Fruit fly (Drosophila melanogaster): ENCODE results near the gene IntS2.
A peak's percentile ranks its signal among the peaks of the same experiment; 100 is the strongest.

Gene IntS2

DNA sequence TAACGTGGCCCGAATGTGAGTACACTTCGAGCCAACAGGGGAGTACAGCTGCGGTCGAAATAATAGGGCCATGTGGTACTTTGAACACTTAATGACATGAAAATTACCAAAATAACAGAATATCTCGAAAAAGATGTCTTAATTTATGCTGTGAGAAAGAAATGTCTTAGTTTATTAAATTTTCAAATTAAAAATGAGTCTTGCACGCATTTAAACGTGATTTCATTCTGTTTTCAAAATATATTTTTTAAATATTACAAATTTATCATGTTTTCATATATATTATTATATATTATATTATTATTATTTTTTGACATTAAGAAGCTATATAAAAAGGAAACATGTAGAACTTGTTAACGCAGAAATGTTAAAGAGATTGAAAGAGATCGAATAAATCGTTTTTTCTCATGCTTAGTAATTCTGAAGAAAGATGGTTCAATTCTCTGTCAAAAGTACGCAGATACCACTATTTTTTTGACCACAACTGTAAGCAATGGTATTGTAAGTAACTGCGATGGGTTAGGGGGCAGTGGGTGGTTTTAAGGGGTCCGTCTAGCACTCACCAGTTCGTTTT, 38.3 kb upstream of the IntS2 start:
- TF ChIP-seq svp (GFP tag) (peak; percentile 32), CG11762 (GFP tag; optimal IDR thresholded peaks at IDR 0.05; ENCODE audit: insufficient read depth) (peak; percentile 6), salr (GFP tag; optimal IDR thresholded peaks at IDR 0.05) (peak in 1 of 2 experiments; percentile 1), OdsH (GFP tag; optimal IDR thresholded peaks at IDR 0.05) (peak; percentile 41), Ets21C (GFP tag; optimal IDR thresholded peaks at IDR 0.05) (no peak), Sox14 (GFP tag; optimal IDR thresholded peaks at IDR 0.05) (no peak), Sox102F (GFP tag; optimal IDR thresholded peaks at IDR 0.05) (no peak), CG6276 (GFP tag; optimal IDR thresholded peaks at IDR 0.05) (peak; percentile 85), Ets96B (tag; optimal IDR thresholded peaks at IDR 0.05) (peak; percentile 6), CG9139 (GFP tag; optimal IDR thresholded peaks at IDR 0.05) (no peak), Hr4 (GFP tag; optimal IDR thresholded peaks at IDR 0.05) (peak; percentile 53), dac (GFP tag; optimal IDR thresholded peaks at IDR 0.05) (peak; percentile 27), Gug (GFP tag; IDR thresholded peaks at IDR 0.05) (0 out of 2 replicates have a peak, but pooled peaks have one; percentile 15), net (GFP tag; optimal IDR thresholded peaks at IDR 0.05) (peak; percentile 6), cyc (GFP tag; optimal IDR thresholded peaks at IDR 0.05) (no peak), CG6163 (GFP tag; IDR thresholded peaks at IDR 0.05) (peak; percentile 19; the same call in 1 of the 3 replicates), dsx (GFP tag; optimal IDR thresholded peaks at IDR 0.05; ENCODE audit: poor library complexity, severe bottlenecking) (no peak), fd59A (GFP tag; optimal IDR thresholded peaks at IDR 0.05) (no peak), CG32006 (GFP tag; optimal IDR thresholded peaks at IDR 0.05) (peak; percentile 86), CG11294 (GFP tag; IDR thresholded peaks at IDR 0.05) (peak; percentile 23; the same call in 1 of the 2 replicates), lz (GFP tag; optimal IDR thresholded peaks at IDR 0.05) (peak; percentile 20), CG15336 (GFP tag; IDR thresholded peaks at IDR 0.05) (peak; percentile 58), pdm3 (GFP tag; optimal IDR thresholded peaks at IDR 0.05) (peak; percentile 29), Eip78C (GFP tag) (peak; percentile 28), fd85E (GFP tag; optimal IDR thresholded peaks at IDR 0.05) (no peak), CG8119 (GFP tag; IDR thresholded peaks at IDR 0.05) (peak; percentile 70; the same call in 2 of the 3 replicates), Hr38 (GFP tag; optimal IDR thresholded peaks at IDR 0.05) (no peak), CG10631 (GFP tag; optimal IDR thresholded peaks at IDR 0.05) (no peak), acj6 (GFP tag; optimal IDR thresholded peaks at IDR 0.05) (peak; percentile 20), Eip93F (GFP tag; optimal IDR thresholded peaks at IDR 0.05) (no peak), eg (GFP tag; IDR thresholded peaks at IDR 0.05) (peak; percentile 21; the same call in 1 of the 3 replicates), achi (GFP tag; optimal IDR thresholded peaks at IDR 0.05) (peak; percentile 25), CG6808 (GFP tag; optimal IDR thresholded peaks at IDR 0.05) (no peak), CG4318 (GFP tag; optimal IDR thresholded peaks at IDR 0.05) (peak; percentile 67)

DNA sequence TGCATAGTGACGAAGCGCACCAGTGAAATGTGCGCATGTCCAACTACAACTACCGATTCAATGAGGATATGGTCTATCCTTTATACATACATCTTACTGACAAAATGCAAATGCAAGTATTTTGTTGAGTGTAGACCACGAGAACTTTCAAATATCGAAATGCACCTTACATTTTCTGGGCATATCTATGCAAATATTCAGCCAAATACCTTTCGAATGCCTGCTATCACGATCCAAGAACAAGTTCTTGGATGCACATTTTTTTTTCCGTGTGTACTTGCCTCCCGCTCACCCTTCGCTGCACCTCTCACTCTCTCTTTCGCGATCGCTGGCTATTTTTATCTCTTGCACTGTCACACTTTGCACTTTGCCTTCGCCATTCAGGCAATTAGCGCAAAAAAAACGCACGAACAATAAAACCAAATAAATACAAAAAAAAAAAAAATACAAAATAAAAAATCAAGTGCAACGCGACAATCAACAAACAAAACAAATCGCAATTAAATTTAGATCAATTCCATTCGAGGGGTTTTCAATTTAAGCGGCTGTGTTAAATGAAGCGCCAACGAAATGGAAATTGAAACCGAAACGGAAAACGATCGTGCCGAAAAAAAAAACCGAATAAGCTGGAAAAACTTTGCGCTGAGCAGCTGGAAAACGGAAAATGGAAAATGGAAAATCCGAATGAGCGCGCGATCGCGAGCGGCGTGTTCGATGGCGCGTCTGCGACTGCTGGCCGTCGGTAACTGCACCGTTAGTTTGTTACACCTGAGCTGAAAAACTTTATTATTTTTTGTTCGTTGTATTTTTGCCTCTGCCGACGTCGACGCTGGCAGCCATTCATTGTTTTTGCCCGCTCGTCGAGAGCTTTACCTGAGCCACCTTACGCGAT, 37.6 kb upstream of the IntS2 start:
- no peak for TF ChIP-seq CG3919 (GFP tag; optimal IDR thresholded peaks at IDR 0.05)
- no peak for TF ChIP-seq Eip93F (GFP tag; optimal IDR thresholded peaks at IDR 0.05)
- no peak for TF ChIP-seq CG3032 (tag; optimal IDR thresholded peaks at IDR 0.05)
- TF ChIP-seq spab (GFP tag; optimal IDR thresholded peaks at IDR 0.05): no peak
- no peak for TF ChIP-seq Hr39 (GFP tag; optimal IDR thresholded peaks at IDR 0.05)
- TF ChIP-seq Gug (GFP tag; IDR thresholded peaks at IDR 0.05): peak; percentile 33; the same call in 1 of the 2 replicates
- TF ChIP-seq CG6808 (GFP tag; optimal IDR thresholded peaks at IDR 0.05): peak; percentile 20
- peak; percentile 4 for TF ChIP-seq Ets96B (tag; optimal IDR thresholded peaks at IDR 0.05)
- no peak for TF ChIP-seq lz (GFP tag; optimal IDR thresholded peaks at IDR 0.05)
- TF ChIP-seq pdm3 (GFP tag; optimal IDR thresholded peaks at IDR 0.05): peak; percentile 11
- peak; percentile 13 for TF ChIP-seq achi (GFP tag; optimal IDR thresholded peaks at IDR 0.05)
- TF ChIP-seq CG6163 (GFP tag; IDR thresholded peaks at IDR 0.05): peak; percentile 32; the same call in 1 of the 3 replicates
- peak; percentile 51 for TF ChIP-seq CG8119 (GFP tag; IDR thresholded peaks at IDR 0.05)
- TF ChIP-seq CG32006 (GFP tag; optimal IDR thresholded peaks at IDR 0.05): peak; percentile 42
- TF ChIP-seq Eip78C (GFP tag): peak; percentile 16
- TF ChIP-seq dac (GFP tag; optimal IDR thresholded peaks at IDR 0.05): peak; percentile 9
- peak; percentile 11 for TF ChIP-seq net (GFP tag; optimal IDR thresholded peaks at IDR 0.05)
- TF ChIP-seq Hr4 (GFP tag; optimal IDR thresholded peaks at IDR 0.05): peak; percentile 40
- TF ChIP-seq eg (GFP tag; IDR thresholded peaks at IDR 0.05): peak; percentile 58; the same call in 2 of the 3 replicates
- TF ChIP-seq CG6854 (GFP tag; optimal IDR thresholded peaks at IDR 0.05): no peak
- TF ChIP-seq CG6792 (GFP tag; optimal IDR thresholded peaks at IDR 0.05): no peak
- TF ChIP-seq CG1621 (tag; optimal IDR thresholded peaks at IDR 0.05): no peak
- TF ChIP-seq ss (GFP tag; optimal IDR thresholded peaks at IDR 0.05): peak; percentile 45 to 52
- TF ChIP-seq CG9139 (GFP tag; optimal IDR thresholded peaks at IDR 0.05): peak; percentile 17
- no peak for TF ChIP-seq fkh (GFP tag; optimal IDR thresholded peaks at IDR 0.05)
- peak; percentile 60 for TF ChIP-seq svp (GFP tag)
- peak; percentile 13 for TF ChIP-seq acj6 (GFP tag; optimal IDR thresholded peaks at IDR 0.05)
- TF ChIP-seq Sox14 (GFP tag; optimal IDR thresholded peaks at IDR 0.05): no peak
- TF ChIP-seq CG10669 (GFP tag; optimal IDR thresholded peaks at IDR 0.05): peak; percentile 8

All from whole organism, prepupa.